Worm (Caenorhabditis elegans) whole organism, L2 larva: ENCODE measurements around the gene C31H1.5.

Source experiments
- aly-2 ChIP-seq: fragments of 150-350 bp; optimal IDR thresholded peaks from 2 replicates; lab custom pipeline; 2014; ENCODE audit warnings: missing biosample characterization, missing genetic modification characterization
- blmp-1 ChIP-seq: sonication (generic microtip); optimal IDR thresholded peaks from 2 replicates; lab custom pipeline; 2017; ENCODE audit warnings: missing genetic modification characterization, mild to moderate bottlenecking, missing compliant biosample characterization, antibody characterized with exemption, moderate library complexity; ENCODE audit not compliant: insufficient read depth
- ceh-82 ChIP-seq: fragments of 150-350 bp; optimal IDR thresholded peaks from 2 replicates; lab custom pipeline; 2014; ENCODE audit warnings: missing biosample characterization, missing genetic modification characterization
- egl-27 ChIP-seq: sonication (generic microtip); optimal IDR thresholded peaks from 3 replicates; lab custom pipeline; 2017; ENCODE audit warnings: missing biosample characterization, missing genetic modification reagents, missing genetic modification characterization
- elt-3 ChIP-seq: sonication (generic microtip); optimal IDR thresholded peaks from 2 replicates; lab custom pipeline; 2017; ENCODE audit warnings: missing biosample characterization, missing genetic modification characterization
- fos-1 ChIP-seq: fragments of 150-350 bp; optimal IDR thresholded peaks from 2 replicates; lab custom pipeline; 2014; ENCODE audit warnings: missing biosample characterization, missing genetic modification characterization
- lin-39 ChIP-seq: fragments of 150-350 bp; optimal IDR thresholded peaks from 2 replicates; lab custom pipeline; 2014; ENCODE audit warnings: missing biosample characterization, missing genetic modification reagents, missing genetic modification characterization
- nhr-21 ChIP-seq: fragments of 150-350 bp; optimal IDR thresholded peaks from 2 replicates; lab custom pipeline; 2014; ENCODE audit warnings: missing biosample characterization, missing genetic modification characterization
- snpc-4 ChIP-seq: fragments of 150-350 bp; optimal IDR thresholded peaks from 2 replicates; lab custom pipeline; 2014; ENCODE audit warnings: missing biosample characterization, missing genetic modification characterization
- unc-55 ChIP-seq: fragments of 150-350 bp; sonication (generic microtip); optimal IDR thresholded peaks from 3 replicates; lab custom pipeline; 2014; ENCODE audit warnings: missing biosample characterization, missing genetic modification reagents, missing genetic modification characterization
- unc-62 ChIP-seq: fragments of 150-350 bp; optimal IDR thresholded peaks from 2 replicates; lab custom pipeline; 2014; ENCODE audit warnings: missing biosample characterization, missing genetic modification reagents, missing genetic modification characterization
- ztf-11 ChIP-seq: sonication (generic microtip); optimal IDR thresholded peaks from 2 replicates; lab custom pipeline; 2017; ENCODE audit warnings: missing biosample characterization, missing genetic modification characterization
- ztf-4 ChIP-seq: fragments of 150-350 bp; optimal IDR thresholded peaks from 2 replicates; lab custom pipeline; 2014; ENCODE audit warnings: missing biosample characterization, missing genetic modification characterization

ce11 chrIV:5752704-5753103 is 43.9 kb downstream of the C31H1.5 start:
- TF ChIP-seq unc-62 (GFP tag; lab: Kevin White, UChicago) (no peak), nhr-21 (tag; lab: Kevin White, UChicago) (no peak), unc-55 (no peak), blmp-1 (tag; lab: Kevin White, UChicago) (no peak), snpc-4 (no peak), lin-39 (tag; lab: Kevin White, UChicago) (no peak), aly-2 (tag; lab: Kevin White, UChicago) (no peak), ztf-4 (tag; lab: Kevin White, UChicago) (no peak), fos-1 (no peak), ztf-11 (tag; lab: Kevin White, UChicago) (no peak), ceh-82 (tag; lab: Kevin White, UChicago) (no peak), elt-3 (tag; lab: Kevin White, UChicago) (no peak), egl-27 (tag; lab: Kevin White, UChicago) (no peak)
